Worm (Caenorhabditis elegans) whole organism, L1 larva: ENCODE data around the gene cutl-21.

ENCODE experiments used
- ceh-63 ChIP-seq: fragments of 200-800 bp; sonication (Bioruptor generic); optimal IDR thresholded peaks from 2 replicates; lab custom pipeline; 2018; ENCODE audit warnings: mild to moderate bottlenecking, missing genetic modification characterization, missing compliant biosample characterization
- hlh-4 ChIP-seq: sonication (generic microtip); optimal IDR thresholded peaks from 2 replicates; lab custom pipeline; 2016; ENCODE audit warnings: mild to moderate bottlenecking, missing genetic modification characterization, missing compliant biosample characterization
- unc-62 ChIP-seq: fragments of 150-350 bp; optimal IDR thresholded peaks from 2 replicates; lab custom pipeline; 2014; ENCODE audit warnings: missing biosample characterization, missing genetic modification reagents, missing genetic modification characterization

DNA sequence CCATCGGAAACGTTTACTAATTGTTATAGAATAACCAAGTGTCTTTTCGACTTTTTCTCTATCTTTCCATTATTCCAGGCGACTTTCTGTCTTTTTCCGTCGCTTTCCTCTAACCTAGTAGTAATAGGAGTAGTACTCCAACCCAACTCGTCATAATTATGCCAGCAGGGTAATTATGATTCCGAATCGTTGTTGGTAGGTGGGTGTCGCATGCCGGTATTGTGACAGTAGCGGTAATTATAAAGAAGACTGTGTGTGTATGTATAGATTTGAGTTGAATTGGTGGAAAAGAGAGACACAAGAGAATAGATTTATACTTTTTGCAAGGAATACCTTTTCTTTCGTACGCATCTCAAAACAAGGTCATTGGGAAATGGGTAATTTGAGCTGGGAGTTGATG lies 889 bp downstream of the cutl-21 start:
- TF ChIP-seq ceh-63 (GFP tag; lab: Kevin White, UChicago), result no peak
- TF ChIP-seq hlh-4 (tag; lab: Kevin White, UChicago), result no peak
- no peak for TF ChIP-seq unc-62 (GFP tag; lab: Kevin White, UChicago)
